Fruit fly (Drosophila melanogaster) whole organism, pupa: ENCODE measurements around the gene simj.
A peak's percentile ranks its signal among the peaks of the same experiment; 100 is the strongest.

Experiments
- CG14655 ChIP-seq: fragments of 200-800 bp; sonication (Bioruptor generic); optimal IDR thresholded peaks from 3 replicates; lab custom pipeline; 2017; ENCODE audit warnings: mild to moderate bottlenecking, missing biosample characterization, missing genetic modification reagents, missing genetic modification characterization
- CG15710 ChIP-seq: fragments of 200-800 bp; sonication (Bioruptor generic); optimal IDR thresholded peaks from 2 replicates; lab custom pipeline; 2018; ENCODE audit warnings: missing biosample characterization, mild to moderate bottlenecking, missing genetic modification characterization, moderate library complexity
- CG32121 ChIP-seq: fragments of 200-800 bp; sonication (Bioruptor generic); IDR thresholded peaks from 2 replicates; pipeline ENCODE4 v1.3.6; 2022; ENCODE audit warnings: missing biosample characterization, missing genetic modification characterization
- CG4496 ChIP-seq: fragments of 200-800 bp; sonication (Bioruptor generic); IDR thresholded peaks from 3 replicates; pipeline ENCODE4 v1.3.6; 2022; ENCODE audit warnings: missing biosample characterization, missing genetic modification characterization
- CG8301 ChIP-seq: fragments of 200-800 bp; sonication (Bioruptor generic); optimal IDR thresholded peaks from 2 replicates; lab custom pipeline; 2018; ENCODE audit warnings: missing biosample characterization, mild to moderate bottlenecking, missing genetic modification characterization
- CG9948 ChIP-seq: fragments of 200-800 bp; sonication (Bioruptor generic); optimal IDR thresholded peaks from 2 replicates; lab custom pipeline; 2018; ENCODE audit warnings: missing biosample characterization, mild to moderate bottlenecking, missing genetic modification characterization, moderate library complexity
- Snoo ChIP-seq: fragments of 200-800 bp; sonication (Bioruptor generic); optimal IDR thresholded peaks from 3 replicates; lab custom pipeline; 2017; ENCODE audit warnings: missing biosample characterization, mild to moderate bottlenecking, missing genetic modification characterization, inconsistent platforms
- fd96Ca ChIP-seq: fragments of 200-800 bp; sonication (Bioruptor generic); IDR thresholded peaks from 3 replicates; pipeline ENCODE4 v1.3.6; 2022; ENCODE audit warnings: missing biosample characterization, missing genetic modification characterization
- gl ChIP-seq: fragments of 200-800 bp; sonication (Bioruptor generic); optimal IDR thresholded peaks from 2 replicates; lab custom pipeline; 2018; ENCODE audit warnings: missing biosample characterization, mild to moderate bottlenecking, missing genetic modification characterization
- rn ChIP-seq: fragments of 200-800 bp; sonication (Bioruptor generic); IDR thresholded peaks from 2 replicates; pipeline ENCODE4 v1.3.6; 2022; ENCODE audit warnings: missing biosample characterization, missing genetic modification characterization

- TF ChIP-seq gl (tag; lab: Kevin White, UChicago) (no peak), rn (GFP tag; lab: Robert Waterston, UW) (no peak), CG9948 (peak; percentile 9), fd96Ca (GFP tag; lab: Robert Waterston, UW) (no peak), CG4496 (GFP tag; lab: Robert Waterston, UW) (0 out of 3 replicates have a peak, but pooled peaks have one; percentile 32), CG14655 (GFP tag; lab: Kevin White, UChicago) (peak; percentile 36), Snoo (tag; lab: Kevin White, UChicago) (no peak), CG8301 (peak; percentile 56), CG15710 (tag; lab: Kevin White, UChicago) (peak; percentile 31), CG32121 (GFP tag; lab: Robert Waterston, UW) (peak; percentile 66)
Measured at dm6 chr3L:10735095-10735494, 70.6 kb downstream of the simj start.
